Worm (Caenorhabditis elegans): ENCODE data around the gene utp-20.

- TF ChIP-seq ztf-11 (tag; optimal IDR thresholded peaks at IDR 0.05) (no peak), dmd-4 (tag; optimal IDR thresholded peaks at IDR 0.05) (no peak), nhr-10 (tag; optimal IDR thresholded peaks at IDR 0.05) (no peak), aly-2 (tag; optimal IDR thresholded peaks at IDR 0.05) (no peak), mdl-1 (tag; optimal IDR thresholded peaks at IDR 0.05) (no peak), nhr-129 (tag; optimal IDR thresholded peaks at IDR 0.05) (no peak), elt-1 (tag; optimal IDR thresholded peaks at IDR 0.05) (no peak), unc-39 (tag; optimal IDR thresholded peaks at IDR 0.05) (no peak), fos-1 (tag; optimal IDR thresholded peaks at IDR 0.05) (no peak), ceh-16 (tag; optimal IDR thresholded peaks at IDR 0.05) (no peak), lin-13 (GFP tag; optimal IDR thresholded peaks at IDR 0.05) (no peak), elt-3 (tag; optimal IDR thresholded peaks at IDR 0.05) (no peak), gmeb-1 (tag; optimal IDR thresholded peaks at IDR 0.05) (no peak), lsy-2 (tag; optimal IDR thresholded peaks at IDR 0.05) (no peak)
Observed at ce11 chrII:6513357-6513756, 22.8 kb upstream of the utp-20 start.
